Fruit fly (Drosophila melanogaster) whole organism, adult: Measurements from ENCODE around the gene unk.

Experiments
- CG11617 ChIP-seq: fragments of 200-800 bp; sonication (Bioruptor generic); optimal IDR thresholded peaks from 2 replicates; lab custom pipeline; 2017; ENCODE audit warnings: mild to moderate bottlenecking, missing biosample characterization, missing genetic modification reagents, missing genetic modification characterization
- CG12768 ChIP-seq: fragments of 200-800 bp; sonication (Bioruptor generic); optimal IDR thresholded peaks from 2 replicates; lab custom pipeline; 2017; ENCODE audit warnings: missing biosample characterization, missing genetic modification characterization, mild to moderate bottlenecking, moderate library complexity, missing genetic modification reagents
- CG14711 ChIP-seq: fragments of 200-800 bp; sonication (Bioruptor generic); optimal IDR thresholded peaks from 2 replicates; lab custom pipeline; 2018; ENCODE audit warnings: missing biosample characterization, mild to moderate bottlenecking, missing genetic modification characterization, moderate library complexity
- CG1620 ChIP-seq: fragments of 200-800 bp; sonication (Bioruptor generic); optimal IDR thresholded peaks from 2 replicates; lab custom pipeline; 2016; ENCODE audit warnings: missing biosample characterization, missing genetic modification characterization
- CG33017 ChIP-seq: fragments of 200-800 bp; sonication (Bioruptor generic); optimal IDR thresholded peaks from 2 replicates; lab custom pipeline; 2018; ENCODE audit warnings: missing biosample characterization, mild to moderate bottlenecking, missing genetic modification characterization, moderate library complexity
- CG5204 ChIP-seq: fragments of 200-800 bp; sonication (Bioruptor generic); optimal IDR thresholded peaks from 2 replicates; lab custom pipeline; 2016; ENCODE audit warnings: missing biosample characterization, missing genetic modification characterization
- CG7045 ChIP-seq: fragments of 200-800 bp; sonication (Bioruptor generic); optimal IDR thresholded peaks from 2 replicates; lab custom pipeline; 2017; ENCODE audit warnings: missing biosample characterization, mild to moderate bottlenecking, missing genetic modification characterization
- CG7101 ChIP-seq: fragments of 200-800 bp; sonication (Bioruptor generic); optimal IDR thresholded peaks from 2 replicates; lab custom pipeline; 2018; ENCODE audit warnings: missing biosample characterization, mild to moderate bottlenecking, missing genetic modification characterization, moderate library complexity
- Clk ChIP-seq: fragments of 200-800 bp; sonication (Bioruptor generic); optimal IDR thresholded peaks from 2 replicates; lab custom pipeline; 2017; ENCODE audit warnings: missing biosample characterization, missing genetic modification characterization
- Crg-1 ChIP-seq: fragments of 200-800 bp; sonication (Bioruptor generic); optimal IDR thresholded peaks from 2 replicates; lab custom pipeline; 2016; ENCODE audit warnings: missing biosample characterization, missing genetic modification characterization
- Hr96 ChIP-seq: fragments of 200-800 bp; sonication (Bioruptor generic); optimal IDR thresholded peaks from 2 replicates; lab custom pipeline; 2016; ENCODE audit warnings: missing biosample characterization, missing genetic modification characterization
- Mnt ChIP-seq: fragments of 200-800 bp; sonication (Bioruptor generic); optimal IDR thresholded peaks from 2 replicates; lab custom pipeline; 2016; ENCODE audit warnings: missing biosample characterization, mild to moderate bottlenecking, missing genetic modification characterization
- bab1 ChIP-seq: fragments of 200-800 bp; sonication (Bioruptor generic); optimal IDR thresholded peaks from 3 replicates; lab custom pipeline; 2019; ENCODE audit warnings: missing biosample characterization, mild to moderate bottlenecking, missing genetic modification characterization, moderate library complexity
- cic ChIP-seq: fragments of 200-800 bp; sonication (Bioruptor generic); optimal IDR thresholded peaks from 2 replicates; lab custom pipeline; 2017; ENCODE audit warnings: missing biosample characterization, mild to moderate bottlenecking, missing genetic modification characterization, moderate library complexity
- cnc ChIP-seq, 2 experiments: fragments of >200 bp; optimal IDR thresholded peaks; 2 replicates each; lab custom pipeline; 2017
- kay ChIP-seq: fragments of 200-800 bp; sonication (Bioruptor generic); peaks from one replicate; lab custom pipeline; 2016; ENCODE audit warnings: missing biosample characterization, missing genetic modification characterization, borderline replicate concordance
- ovo ChIP-seq: fragments of 200-800 bp; sonication (Bioruptor generic); optimal IDR thresholded peaks from 2 replicates; lab custom pipeline; 2016; ENCODE audit warnings: missing biosample characterization, missing genetic modification characterization
- pad ChIP-seq: fragments of 200-800 bp; sonication (Bioruptor generic); optimal IDR thresholded peaks from 3 replicates; lab custom pipeline; 2017; ENCODE audit warnings: missing biosample characterization, missing genetic modification characterization, mild to moderate bottlenecking, moderate library complexity, missing genetic modification reagents
- tj ChIP-seq: fragments of 200-800 bp; sonication (Bioruptor generic); optimal IDR thresholded peaks from 3 replicates; lab custom pipeline; 2017; ENCODE audit warnings: missing biosample characterization, mild to moderate bottlenecking, missing genetic modification characterization, moderate library complexity
- toe ChIP-seq: fragments of 200-800 bp; sonication (Bioruptor generic); optimal IDR thresholded peaks from 2 replicates; lab custom pipeline; 2016; ENCODE audit warnings: missing biosample characterization, missing genetic modification characterization

The unk gene

dm6 chr3R:23129617-23130016 lies 28.0 kb downstream of the unk start:
- TF ChIP-seq CG33017 (tag; lab: Kevin White, UChicago) (no peak), tj (GFP tag; lab: Kevin White, UChicago) (no peak), toe (GFP tag; lab: Kevin White, UChicago) (no peak), CG12768 (GFP tag; lab: Kevin White, UChicago) (no peak), cnc (optimal IDR thresholded peaks at IDR 0.05; lab: Kevin White, UChicago) (no peak), Clk (no peak)

dm6 chr3R:23127796-23128195 lies 29.9 kb downstream of the unk start, which contains the start of gene CG31457:
TSS of gene CG31457 (minus strand) at chr3R:23127981.
- TF ChIP-seq bab1 (GFP tag; lab: Kevin White, UChicago) = peak; percentile 49
- no peak for TF ChIP-seq CG7045 (GFP tag; lab: Kevin White, UChicago)

- no peak for TF ChIP-seq cnc (optimal IDR thresholded peaks at IDR 0.05; lab: Kevin White, UChicago)
- TF ChIP-seq CG1620 (GFP tag; lab: Kevin White, UChicago) = no peak
- TF ChIP-seq bab1 (GFP tag; lab: Kevin White, UChicago) = peak; percentile 29
- TF ChIP-seq Clk = no peak
- TF ChIP-seq CG14711 (tag; lab: Kevin White, UChicago) = no peak
- no peak for TF ChIP-seq Mnt (GFP tag; lab: Kevin White, UChicago)
- no peak for TF ChIP-seq CG7045 (GFP tag; lab: Kevin White, UChicago)
- TF ChIP-seq CG11617 = peak; percentile 28
- TF ChIP-seq CG5204 = no peak
Measured at dm6 chr3R:23126241-23127022, 31.2 kb downstream of the unk start, which contains the start of gene CG31365. TSS of gene CG31365 (minus strand) at chr3R:23126422.

- TF ChIP-seq bab1 (GFP tag; lab: Kevin White, UChicago) (peak; percentile 26), Mnt (GFP tag; lab: Kevin White, UChicago) (peak; percentile 7), cic (GFP tag; lab: Kevin White, UChicago) (peak; percentile 87), Hr96 (no peak), CG7101 (peak; percentile 4)
Measured at dm6 chr3R:23120933-23121332, 36.7 kb downstream of the unk start.

- TF ChIP-seq Crg-1 (no peak), CG7045 (GFP tag; lab: Kevin White, UChicago) (no peak), bab1 (GFP tag; lab: Kevin White, UChicago) (no peak)
Measured at dm6 chr3R:23119873-23120272, 37.8 kb downstream of the unk start.

- peak; percentile 34 for TF ChIP-seq ovo (GFP tag; lab: Kevin White, UChicago)
- TF ChIP-seq CG7101 = no peak
- TF ChIP-seq tj (GFP tag; lab: Kevin White, UChicago) = no peak
- no peak for TF ChIP-seq CG5204
- TF ChIP-seq kay (GFP tag; lab: Kevin White, UChicago) = no peak
- peak; percentile 52 for TF ChIP-seq Mnt (GFP tag; lab: Kevin White, UChicago)
- no peak for TF ChIP-seq cic (GFP tag; lab: Kevin White, UChicago)
- peak; percentile 72 for TF ChIP-seq toe (GFP tag; lab: Kevin White, UChicago)
- peak; percentile 11 for TF ChIP-seq CG33017 (tag; lab: Kevin White, UChicago)
- peak; percentile 48 for TF ChIP-seq Crg-1
- peak; percentile 42 for TF ChIP-seq pad (GFP tag; lab: Kevin White, UChicago)
- TF ChIP-seq Hr96 = peak; percentile 62
- TF ChIP-seq CG11617 = no peak
- TF ChIP-seq CG7045 (GFP tag; lab: Kevin White, UChicago) = no peak
- no peak for TF ChIP-seq bab1 (GFP tag; lab: Kevin White, UChicago)
- TF ChIP-seq cnc (optimal IDR thresholded peaks at IDR 0.05; lab: Kevin White, UChicago) = no peak
- TF ChIP-seq CG12768 (GFP tag; lab: Kevin White, UChicago) = peak; percentile 46
- TF ChIP-seq Clk = peak; percentile 9
- no peak for TF ChIP-seq CG14711 (tag; lab: Kevin White, UChicago)
- TF ChIP-seq CG1620 (GFP tag; lab: Kevin White, UChicago) = peak; percentile 39
Measured at dm6 chr3R:23117683-23118470, 39.8 kb downstream of the unk start, which contains the start of the genes Rassf and CenB1A. TSS of gene Rassf (minus strand) at chr3R:23117931. TSS of gene CenB1A (plus strand) at chr3R:23118400.
